Worm (Caenorhabditis elegans): ENCODE measurements around the gene T24C2.5.
A peak's percentile ranks its signal among the peaks of the same experiment; 100 is the strongest.
"Not testable (repeated sequence)": the region's sequence is repeated elsewhere in the genome, so short reads cannot be mapped to it uniquely, and the experiment has no call there.

Gene T24C2.5

ce11 chrX:14517842-14518241 is 16.4 kb upstream of the T24C2.5 start:
- TF ChIP-seq snpc-4 (tag; optimal IDR thresholded peaks at IDR 0.05) (peak; percentile 45), sma-3 (GFP tag; optimal IDR thresholded peaks at IDR 0.05) (no peak)

DNA sequence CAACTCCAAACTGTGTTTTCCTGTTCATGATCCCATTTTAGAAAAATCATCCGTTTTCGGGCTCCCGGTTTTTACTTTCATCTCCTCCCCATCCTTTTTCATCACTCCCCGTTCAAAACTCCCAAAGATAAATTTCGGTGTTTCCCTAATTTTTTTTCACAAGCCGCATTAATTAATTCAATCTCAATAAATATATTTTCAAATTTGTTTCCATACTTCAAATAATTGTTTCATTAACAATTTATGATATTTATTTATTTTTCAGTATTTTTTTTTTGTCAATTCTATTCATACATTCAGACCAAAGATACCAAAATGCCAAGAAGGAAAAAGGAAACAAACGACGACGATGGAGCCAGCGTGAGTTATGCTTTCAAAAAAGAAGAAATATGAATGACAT is 13.8 kb upstream of the T24C2.5 start, which contains the start of gene D1025.1:
TSS of gene D1025.1 (plus strand) at position 301 of the 400 bp plus-strand sequence.
- no peak for TF ChIP-seq nhr-237 (tag; optimal IDR thresholded peaks at IDR 0.05)
- TF ChIP-seq F13H6.1 (tag; optimal IDR thresholded peaks at IDR 0.05), result no peak
- TF ChIP-seq ceh-82 (tag; optimal IDR thresholded peaks at IDR 0.05), result no peak
- no peak for TF ChIP-seq nhr-21 (tag; optimal IDR thresholded peaks at IDR 0.05)
- no peak for TF ChIP-seq ZK546.5 (tag; optimal IDR thresholded peaks at IDR 0.05)
- TF ChIP-seq mbf-1 (tag; optimal IDR thresholded peaks at IDR 0.05), result no peak

ce11 chrX:14523275-14523674 is 10.9 kb upstream of the T24C2.5 start, which contains the start of gene nspc-16:
TSS of gene nspc-16 (plus strand) at chrX:14523575.
- no peak for TF ChIP-seq ztf-4 (tag; optimal IDR thresholded peaks at IDR 0.05)
- no peak for TF ChIP-seq mab-5 (tag; optimal IDR thresholded peaks at IDR 0.05)
- no peak for TF ChIP-seq zag-1 (tag; optimal IDR thresholded peaks at IDR 0.05)
- TF ChIP-seq mbf-1 (tag; optimal IDR thresholded peaks at IDR 0.05), result no peak
- no peak for TF ChIP-seq nhr-12 (tag; optimal IDR thresholded peaks at IDR 0.05)
- TF ChIP-seq ama-1 (optimal IDR thresholded peaks at IDR 0.05), result no peak
- TF ChIP-seq nhr-129 (tag; optimal IDR thresholded peaks at IDR 0.05), result no peak
- TF ChIP-seq lin-39 (tag; optimal IDR thresholded peaks at IDR 0.05), result no peak
- no peak for TF ChIP-seq nhr-10 (tag; optimal IDR thresholded peaks at IDR 0.05)
- TF ChIP-seq egl-27 (tag; optimal IDR thresholded peaks at IDR 0.05), result no peak
- TF ChIP-seq gmeb-1 (tag; optimal IDR thresholded peaks at IDR 0.05), result no peak
- no peak for TF ChIP-seq lin-13 (GFP tag; optimal IDR thresholded peaks at IDR 0.05)
- no peak for TF ChIP-seq snpc-4 (tag; optimal IDR thresholded peaks at IDR 0.05)
- TF ChIP-seq crh-2 (tag; optimal IDR thresholded peaks at IDR 0.05), result no peak
- no peak for TF ChIP-seq peb-1 (tag; optimal IDR thresholded peaks at IDR 0.05)
- no peak for TF ChIP-seq sma-9 (GFP tag; optimal IDR thresholded peaks at IDR 0.05)
- no peak for TF ChIP-seq sma-9 (tag; optimal IDR thresholded peaks at IDR 0.05)

ce11 chrX:14525081-14525324 is 9.2 kb upstream of the T24C2.5 start, which contains the start of gene nspc-17:
TSS of gene nspc-17 (minus strand) at chrX:14525181.
- TF ChIP-seq ZK546.5, lin-11, unc-39 (tag; optimal IDR thresholded peaks at IDR 0.05): not testable (repeated sequence)

- TF ChIP-seq crh-2 (tag; optimal IDR thresholded peaks at IDR 0.05) (peak; percentile 100), ztf-1 (GFP tag; conservative IDR thresholded peaks at IDR 0.05) (no peak), F13H6.1 (tag; optimal IDR thresholded peaks at IDR 0.05) (peak; percentile 99), ztf-11 (tag; optimal IDR thresholded peaks at IDR 0.05) (peak; percentile 82), elt-1 (tag; optimal IDR thresholded peaks at IDR 0.05) (no peak), fos-1 (tag; optimal IDR thresholded peaks at IDR 0.05) (peak; percentile 99), nhr-6 (tag; optimal IDR thresholded peaks at IDR 0.05) (peak; percentile 99), dmd-4 (tag; optimal IDR thresholded peaks at IDR 0.05) (peak; percentile 74), sem-4 (tag; optimal IDR thresholded peaks at IDR 0.05) (peak; percentile 99), lin-39 (tag; optimal IDR thresholded peaks at IDR 0.05) (peak; percentile 97), ceh-82 (tag; optimal IDR thresholded peaks at IDR 0.05) (peak; percentile 100), nhr-23 (tag; optimal IDR thresholded peaks at IDR 0.05) (no peak), lsy-2 (tag; optimal IDR thresholded peaks at IDR 0.05) (peak; percentile 97), peb-1 (tag; optimal IDR thresholded peaks at IDR 0.05) (no peak), egl-27 (tag; optimal IDR thresholded peaks at IDR 0.05) (peak; percentile 98), alr-1 (tag; optimal IDR thresholded peaks at IDR 0.05) (no peak), aly-2 (tag; optimal IDR thresholded peaks at IDR 0.05) (peak; percentile 97), nhr-25 (tag; optimal IDR thresholded peaks at IDR 0.05) (peak; percentile 99), nhr-12 (tag; optimal IDR thresholded peaks at IDR 0.05) (peak; percentile 80), mbf-1 (tag; optimal IDR thresholded peaks at IDR 0.05) (peak; percentile 79), nhr-10 (tag; optimal IDR thresholded peaks at IDR 0.05) (peak; percentile 98), nhr-21 (tag; optimal IDR thresholded peaks at IDR 0.05) (peak; percentile 100), snpc-4 (tag; optimal IDR thresholded peaks at IDR 0.05) (peak; percentile 92), gmeb-1 (tag; optimal IDR thresholded peaks at IDR 0.05) (peak; percentile 94), ZK546.5 (tag; optimal IDR thresholded peaks at IDR 0.05) (peak; percentile 88), unc-39 (tag; optimal IDR thresholded peaks at IDR 0.05) (peak; percentile 79), Y55F3AM.14 (GFP tag; optimal IDR thresholded peaks at IDR 0.05) (peak; percentile 98), mdl-1 (tag; optimal IDR thresholded peaks at IDR 0.05) (peak; percentile 96 to 97), lin-11 (tag; optimal IDR thresholded peaks at IDR 0.05) (peak; percentile 98), mab-5 (tag; optimal IDR thresholded peaks at IDR 0.05) (peak; percentile 99), unc-62 (GFP tag; optimal IDR thresholded peaks at IDR 0.05) (peak; percentile 99), C34F6.9 (tag; optimal IDR thresholded peaks at IDR 0.05) (peak; percentile 99), sma-3 (GFP tag; optimal IDR thresholded peaks at IDR 0.05) (peak; percentile 99), R02D3.7 (tag; optimal IDR thresholded peaks at IDR 0.05) (peak; percentile 83)
These were observed 8.6 kb upstream of the T24C2.5 start for ce11 chrX:14525325-14526305.

Measured in whole organism, L2 larva.